Fruit fly (Drosophila melanogaster) S2 (cell line): Measurements from ENCODE around the gene Fdx1.

Experiments used
- CG8478 ChIP-seq: fragments of >200 bp; optimal IDR thresholded peaks from 2 replicates; lab custom pipeline; 2018
- CTCF ChIP-seq, 2 experiments: fragments of >200 bp; optimal IDR thresholded peaks; 2 replicates each; lab custom pipeline; 2018

DNA sequence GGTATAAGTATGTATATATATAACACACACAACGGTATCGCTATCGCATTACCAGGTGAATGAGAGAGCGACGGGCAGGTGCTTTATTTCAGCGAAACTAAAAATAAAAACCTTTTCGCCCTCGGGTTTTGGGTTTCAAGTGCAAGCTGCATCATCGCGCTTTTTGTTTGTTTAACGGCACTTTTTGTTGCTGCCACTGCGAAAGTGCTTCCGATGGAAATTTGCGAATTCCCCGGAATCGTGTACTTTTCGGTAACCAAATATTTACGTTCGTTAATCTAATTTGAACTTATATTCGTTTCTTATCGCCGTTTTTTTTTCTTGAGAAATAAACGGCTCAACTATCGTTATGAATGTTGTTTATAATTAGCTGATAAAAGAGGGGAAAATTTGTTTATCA is 25.0 kb upstream of the Fdx1 start:
- TF ChIP-seq CG8478 (lab: Kevin White, UChicago): no peak
- no peak for TF ChIP-seq CTCF (optimal IDR thresholded peaks at IDR 0.05; lab: Kevin White, UChicago)
